Fruit fly (Drosophila melanogaster): Measurements from ENCODE around the gene Aasdh.

- no peak for TF ChIP-seq GATAd (GFP tag; optimal IDR thresholded peaks at IDR 0.05)
- TF ChIP-seq rgr (GFP tag; optimal IDR thresholded peaks at IDR 0.05): no peak
- no peak for TF ChIP-seq lola (GFP tag; optimal IDR thresholded peaks at IDR 0.05)
- no peak for TF ChIP-seq tai (GFP tag; optimal IDR thresholded peaks at IDR 0.05)
- TF ChIP-seq Dfd (GFP tag; optimal IDR thresholded peaks at IDR 0.05): no peak
- no peak for TF ChIP-seq psq (GFP tag; optimal IDR thresholded peaks at IDR 0.05)
- TF ChIP-seq Hr78 (GFP tag; optimal IDR thresholded peaks at IDR 0.05): no peak
Observed at dm6 chr2L:8395996-8396699, 53.2 kb downstream of the Aasdh start, which contains the start of the genes Peritrophin-15a and CG13385.
